Fruit fly (Drosophila melanogaster): ENCODE results near the gene tal-AA.

tal-AA gene

DNA sequence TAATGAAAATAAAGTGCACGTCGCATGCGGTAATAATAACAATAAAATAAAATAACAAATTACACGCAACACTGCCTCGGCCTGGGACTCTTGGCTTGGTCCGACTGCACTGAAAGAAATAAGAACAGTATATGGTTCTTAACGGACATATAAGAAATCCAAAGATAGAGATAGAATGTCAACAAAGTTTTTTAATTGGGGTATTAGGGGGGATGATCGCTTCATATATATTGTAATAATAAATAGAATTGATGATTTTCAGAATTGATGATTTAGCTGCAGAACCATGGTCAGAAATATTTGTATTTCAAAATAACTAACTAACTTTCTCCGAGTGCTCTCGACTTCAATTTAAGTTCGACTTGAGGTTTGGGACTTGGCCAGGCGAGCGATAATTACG is 16.8 kb upstream of the tal-AA start (continued):
- TF ChIP-seq oc (tag; optimal IDR thresholded peaks at IDR 0.05) = no peak

DNA sequence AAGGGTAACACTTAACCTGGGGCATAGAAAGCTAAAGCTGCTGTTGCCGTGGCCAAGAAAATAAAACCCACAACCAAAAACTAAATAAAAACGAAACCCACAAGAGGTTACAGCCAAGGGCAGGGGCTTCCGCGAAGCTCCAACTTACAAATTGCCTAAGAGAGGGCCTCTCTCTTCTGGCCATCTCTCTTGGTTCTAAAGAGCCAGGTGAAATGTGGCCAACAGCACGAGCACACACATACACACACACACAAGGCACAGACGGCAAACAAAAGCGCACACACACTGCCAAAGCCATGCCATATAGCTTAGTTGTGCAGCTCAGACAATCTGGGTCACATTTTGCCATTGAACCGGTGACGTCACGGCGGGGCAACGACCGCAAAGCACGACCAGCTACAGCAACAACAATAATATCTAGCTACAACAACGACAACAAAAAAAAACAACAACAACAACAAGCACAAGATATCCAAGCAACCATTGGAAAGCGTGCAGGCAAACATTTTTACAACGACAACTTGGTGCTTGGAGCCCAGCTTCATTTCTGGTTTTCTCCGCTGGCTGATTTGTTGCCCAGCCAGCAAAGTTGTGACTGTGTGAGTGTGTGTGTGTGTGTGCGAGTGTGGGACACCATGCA is 16.2 kb upstream of the tal-AA start:
- TF ChIP-seq sug (tag; optimal IDR thresholded peaks at IDR 0.05) (no peak), ATbp (GFP tag; optimal IDR thresholded peaks at IDR 0.05) (no peak), zfh1 (GFP tag; IDR thresholded peaks at IDR 0.05) (no peak), CG2129 (GFP tag; IDR thresholded peaks at IDR 0.05; ENCODE audit: partially characterized antibody) (no peak), CG6854 (GFP tag; optimal IDR thresholded peaks at IDR 0.05) (no peak), Dp (GFP tag; optimal IDR thresholded peaks at IDR 0.05) (no peak), CG12391 (tag; optimal IDR thresholded peaks at IDR 0.05) (no peak), CG1603 (tag; optimal IDR thresholded peaks at IDR 0.05) (no peak), hth (optimal IDR thresholded peaks at IDR 0.05) (no peak), org-1 (GFP tag; optimal IDR thresholded peaks at IDR 0.05) (no peak), CG6791 (GFP tag; IDR thresholded peaks at IDR 0.05; ENCODE audit: partially characterized antibody) (no peak), CG3847 (GFP tag; IDR thresholded peaks at IDR 0.05) (no peak), CG11247 (GFP tag; IDR thresholded peaks at IDR 0.05) (no peak), tll (GFP tag; optimal IDR thresholded peaks at IDR 0.05) (no peak), Hr51 (GFP tag; optimal IDR thresholded peaks at IDR 0.05) (no peak), Antp (GFP tag; optimal IDR thresholded peaks at IDR 0.05) (no peak), CG14667 (GFP tag; IDR thresholded peaks at IDR 0.05) (no peak), ara (GFP tag; IDR thresholded peaks at IDR 0.05) (no peak), CG1647 (GFP tag; optimal IDR thresholded peaks at IDR 0.05) (no peak), CG9932 (GFP tag; IDR thresholded peaks at IDR 0.05) (no peak), Rfx (GFP tag; IDR thresholded peaks at IDR 0.05) (no peak), amos (GFP tag; IDR thresholded peaks at IDR 0.05; ENCODE audit: partially characterized antibody) (no peak), CG15479 (GFP tag; optimal IDR thresholded peaks at IDR 0.05) (no peak), ems (GFP tag; optimal IDR thresholded peaks at IDR 0.05) (no peak), CG10654 (GFP tag; optimal IDR thresholded peaks at IDR 0.05) (no peak), CG30431 (GFP tag; optimal IDR thresholded peaks at IDR 0.05) (no peak), gsb (GFP tag; IDR thresholded peaks at IDR 0.05) (no peak), Awh (GFP tag; IDR thresholded peaks at IDR 0.05) (no peak), CG6683 (GFP tag; optimal IDR thresholded peaks at IDR 0.05) (no peak), peb (GFP tag; IDR thresholded peaks at IDR 0.05) (no peak), chm (GFP tag; IDR thresholded peaks at IDR 0.05) (no peak), D19B (GFP tag; optimal IDR thresholded peaks at IDR 0.05) (no peak), btn (GFP tag; optimal IDR thresholded peaks at IDR 0.05) (no peak), da (GFP tag; optimal IDR thresholded peaks at IDR 0.05) (no peak), Dfd (GFP tag; optimal IDR thresholded peaks at IDR 0.05) (no peak), Trl (optimal IDR thresholded peaks at IDR 0.05) (peak; percentile 61 to 65), Trl (GFP tag; optimal IDR thresholded peaks at IDR 0.05) (no peak), Hr78 (GFP tag; optimal IDR thresholded peaks at IDR 0.05) (peak in 1 of 2 experiments; percentile 63), TFAM (GFP tag; optimal IDR thresholded peaks at IDR 0.05) (no peak), kni (GFP tag; optimal IDR thresholded peaks at IDR 0.05) (peak; percentile 72), luna (GFP tag; optimal IDR thresholded peaks at IDR 0.05) (no peak), CG10274 (GFP tag; optimal IDR thresholded peaks at IDR 0.05) (no peak), GATAe (GFP tag; conservative IDR thresholded peaks at IDR 0.05) (no peak), dan (GFP tag; IDR thresholded peaks at IDR 0.05) (no peak), CG12744 (GFP tag; optimal IDR thresholded peaks at IDR 0.05) (no peak), lab (GFP tag; optimal IDR thresholded peaks at IDR 0.05) (no peak), nerfin-2 (GFP tag; IDR thresholded peaks at IDR 0.05; ENCODE audit: partially characterized antibody) (no peak), CG9609 (GFP tag; optimal IDR thresholded peaks at IDR 0.05) (no peak)
